Worm (Caenorhabditis elegans) whole organism, early embryonic: ENCODE measurements around the gene F35H10.6.

ENCODE experiments used
- B0310.2 ChIP-seq: sonication (generic microtip); optimal IDR thresholded peaks from 2 replicates; lab custom pipeline; 2016; ENCODE audit warnings: mild to moderate bottlenecking, missing genetic modification characterization, missing compliant biosample characterization
- F13C5.2 ChIP-seq: sonication (generic microtip); optimal IDR thresholded peaks from 2 replicates; lab custom pipeline; 2017; ENCODE audit warnings: mild to moderate bottlenecking, missing genetic modification characterization, inconsistent platforms, missing compliant biosample characterization
- ama-1 ChIP-seq: fragments of 150-350 bp; optimal IDR thresholded peaks from 2 replicates; lab custom pipeline; 2014
- flt-1 ChIP-seq: fragments of 200-800 bp; sonication (Bioruptor generic); IDR thresholded peaks from 2 replicates; pipeline ENCODE4 v1.3.6; 2022; ENCODE audit warnings: missing genetic modification characterization, missing compliant biosample characterization
- hmg-4 ChIP-seq: fragments of 200-800 bp; sonication (Bioruptor generic); optimal IDR thresholded peaks from 2 replicates; lab custom pipeline; 2018; ENCODE audit warnings: mild to moderate bottlenecking, missing genetic modification characterization, missing compliant biosample characterization
- hnd-1 ChIP-seq: sonication (generic microtip); optimal IDR thresholded peaks from 2 replicates; lab custom pipeline; 2016; ENCODE audit warnings: missing genetic modification characterization, missing compliant biosample characterization
- scrt-1 ChIP-seq: fragments of 200-800 bp; sonication (Bioruptor generic); IDR thresholded peaks from 2 replicates; pipeline ENCODE4 v1.3.6; 2022; ENCODE audit warnings: missing genetic modification characterization, missing compliant biosample characterization
- sea-1 ChIP-seq: fragments of 200-800 bp; sonication (Bioruptor generic); conservative IDR thresholded peaks from 2 replicates; pipeline ENCODE4 v1.3.6; 2022; ENCODE audit warnings: missing genetic modification characterization, missing compliant biosample characterization
- tbx-11 ChIP-seq: fragments of 200-800 bp; sonication (Bioruptor generic); IDR thresholded peaks from 2 replicates; pipeline ENCODE4 v1.3.6; 2022; ENCODE audit warnings: missing genetic modification characterization, missing compliant biosample characterization
- tbx-37 ChIP-seq: fragments of 200-800 bp; sonication (Bioruptor generic); conservative IDR thresholded peaks from 2 replicates; pipeline ENCODE4 v1.3.6; 2022; ENCODE audit warnings: missing genetic modification reagents, missing genetic modification characterization, missing compliant biosample characterization
- tra-4 ChIP-seq: sonication (generic microtip); optimal IDR thresholded peaks from 2 replicates; lab custom pipeline; 2017; ENCODE audit warnings: missing genetic modification characterization, missing compliant biosample characterization

- no peak for TF ChIP-seq tbx-37 (GFP tag; lab: Robert Waterston, UW)
- TF ChIP-seq tra-4 (tag; lab: Kevin White, UChicago), result no peak
- no peak for TF ChIP-seq tbx-11 (GFP tag; lab: Robert Waterston, UW)
- no peak for TF ChIP-seq ama-1 (lab: Kevin White, UChicago)
- no peak for TF ChIP-seq hnd-1 (tag; lab: Kevin White, UChicago)
- no peak for TF ChIP-seq F13C5.2
- TF ChIP-seq flt-1 (GFP tag; lab: Robert Waterston, UW), result no peak
- no peak for TF ChIP-seq B0310.2 (tag; lab: Kevin White, UChicago)
- TF ChIP-seq sea-1, result no peak
- no peak for TF ChIP-seq hmg-4
- no peak for TF ChIP-seq scrt-1
These were observed 13.4 kb upstream of the F35H10.6 start, which contains the start of gene K07H8.9 for ce11 chrIV:8286352-8286751.
